Worm (Caenorhabditis elegans) whole organism, mixed stage, embryonic: ENCODE measurements around the gene T05C3.6.
"Not testable (repeated sequence)": the region's sequence is repeated elsewhere in the genome, so short reads cannot be mapped to it uniquely, and the experiment has no call there.

Experiments
- ceh-39 ChIP-seq: fragments of 150-350 bp; optimal IDR thresholded peaks from 2 replicates; lab custom pipeline; 2014; ENCODE audit warnings: missing biosample characterization, missing genetic modification characterization
- lin-13 ChIP-seq: fragments of 150-350 bp; optimal IDR thresholded peaks from 2 replicates; lab custom pipeline; 2014; ENCODE audit warnings: missing biosample characterization, missing genetic modification characterization
- lin-32 ChIP-seq: fragments of 200-800 bp; sonication (Bioruptor generic); optimal IDR thresholded peaks from 2 replicates; lab custom pipeline; 2018; ENCODE audit warnings: mild to moderate bottlenecking, missing genetic modification characterization, missing compliant biosample characterization
- snpc-4 ChIP-seq: fragments of 150-350 bp; optimal IDR thresholded peaks from 2 replicates; lab custom pipeline; 2014; ENCODE audit warnings: missing biosample characterization, missing genetic modification characterization
- tbx-8 ChIP-seq: fragments of 200-800 bp; sonication (Bioruptor generic); optimal IDR thresholded peaks from 2 replicates; lab custom pipeline; 2018; ENCODE audit warnings: mild to moderate bottlenecking, missing genetic modification characterization, moderate library complexity, missing compliant biosample characterization
- unc-62 ChIP-seq: fragments of 150-350 bp; optimal IDR thresholded peaks from 2 replicates; lab custom pipeline; 2014; ENCODE audit warnings: missing biosample characterization, missing genetic modification reagents, missing genetic modification characterization

ce11 chrV:5468489-5468888 lies 21.8 kb upstream of the T05C3.6 start, which contains the start of gene ZC317.6:
- TF ChIP-seq unc-62 (GFP tag; lab: Kevin White, UChicago); snpc-4 (tag; lab: Kevin White, UChicago); lin-32 (GFP tag; lab: Kevin White, UChicago); ceh-39 (tag; lab: Kevin White, UChicago); tbx-8 (GFP tag; lab: Kevin White, UChicago); lin-13: not testable (repeated sequence)
